Worm (Caenorhabditis elegans): Measurements from ENCODE around the gene T10B10.8.
A peak's percentile ranks its signal among the peaks of the same experiment; 100 is the strongest.

The T10B10.8 gene

ce11 chrX:15181454-15181853, 15.4 kb upstream of the T10B10.8 start, which contains the start of gene pkhm-2 (continued):
- TF ChIP-seq bed-1 (GFP tag; IDR thresholded peaks at IDR 0.05) (no peak), madf-3 (GFP tag; IDR thresholded peaks at IDR 0.05) (no peak), K12H6.12 (tag; optimal IDR thresholded peaks at IDR 0.05) (peak; percentile 46), hmg-20 (GFP tag; IDR thresholded peaks at IDR 0.05) (0 out of 2 replicates have a peak, but pooled peaks have one; percentile 52), F57C9.4 (tag; optimal IDR thresholded peaks at IDR 0.05) (no peak), lin-26 (GFP tag; IDR thresholded peaks at IDR 0.05) (peak; percentile 69), mes-4 (tag; optimal IDR thresholded peaks at IDR 0.05) (no peak), unc-62 (GFP tag; optimal IDR thresholded peaks at IDR 0.05) (no peak), cebp-2 (GFP tag; IDR thresholded peaks at IDR 0.05) (0 out of 2 replicates have a peak, but pooled peaks have one; percentile 64), cebp-1 (GFP tag; IDR thresholded peaks at IDR 0.05) (peak; percentile 92), cebp-1 (tag; optimal IDR thresholded peaks at IDR 0.05) (peak; percentile 98), F55B11.4 (tag; optimal IDR thresholded peaks at IDR 0.05; ENCODE audit: borderline replicate concordance, insufficient read depth) (no peak), sea-2 (GFP tag; IDR thresholded peaks at IDR 0.05) (no peak), tlf-1 (GFP tag; optimal IDR thresholded peaks at IDR 0.05) (peak; percentile 26), ZK185.1 (tag; optimal IDR thresholded peaks at IDR 0.05; ENCODE audit: poor library complexity, severe bottlenecking) (no peak), T26A5.8 (tag; optimal IDR thresholded peaks at IDR 0.05) (no peak), F39B2.1 (GFP tag; IDR thresholded peaks at IDR 0.05) (no peak), lir-1 (GFP tag; conservative IDR thresholded peaks at IDR 0.05) (peak; percentile 18; the same call in 1 of the 2 replicates), madf-10 (tag; optimal IDR thresholded peaks at IDR 0.05) (peak; percentile 31), lag-1 (GFP tag; IDR thresholded peaks at IDR 0.05) (no peak), pbrm-1 (GFP tag; IDR thresholded peaks at IDR 0.05) (peak; percentile 88), F23B12.7 (tag; optimal IDR thresholded peaks at IDR 0.05; ENCODE audit: insufficient read depth) (peak; percentile 69), K11D2.4 (GFP tag; IDR thresholded peaks at IDR 0.05) (peak; percentile 86), sptf-2 (GFP tag; optimal IDR thresholded peaks at IDR 0.05) (no peak), mel-28 (tag; optimal IDR thresholded peaks at IDR 0.05; ENCODE audit: borderline replicate concordance) (no peak), rpc-1 (optimal IDR thresholded peaks at IDR 0.05) (no peak), rpc-1 (tag; optimal IDR thresholded peaks at IDR 0.05) (no peak), athp-1 (tag; optimal IDR thresholded peaks at IDR 0.05) (no peak), C17E4.6 (GFP tag; IDR thresholded peaks at IDR 0.05) (no peak), ets-4 (GFP tag; optimal IDR thresholded peaks at IDR 0.05) (peak; percentile 89), zfh-2 (GFP tag; conservative IDR thresholded peaks at IDR 0.05) (peak; percentile 97), rcor-1 (GFP tag; IDR thresholded peaks at IDR 0.05) (peak; percentile 76), nhr-90 (tag; optimal IDR thresholded peaks at IDR 0.05) (peak; percentile 29), tbx-9 (tag; optimal IDR thresholded peaks at IDR 0.05; ENCODE audit: borderline replicate concordance) (no peak), F22D6.2 (tag; optimal IDR thresholded peaks at IDR 0.05) (peak; percentile 6), B0261.1 (tag; optimal IDR thresholded peaks at IDR 0.05) (peak; percentile 22), F52B5.7 (tag; optimal IDR thresholded peaks at IDR 0.05) (no peak), ztf-28 (GFP tag; IDR thresholded peaks at IDR 0.05) (no peak), dox-1 (GFP tag; IDR thresholded peaks at IDR 0.05) (peak; percentile 92), madf-8 (GFP tag; conservative IDR thresholded peaks at IDR 0.05) (no peak), Y53F4B.3 (GFP tag; IDR thresholded peaks at IDR 0.05) (no peak), snpc-1.1 (tag; optimal IDR thresholded peaks at IDR 0.05; ENCODE audit: insufficient read depth) (peak; percentile 40), Y95B8A.8 (GFP tag; IDR thresholded peaks at IDR 0.05) (no peak), lin-40 (tag; optimal IDR thresholded peaks at IDR 0.05) (peak; percentile 93)
